Worm (Caenorhabditis elegans): ENCODE data around the gene str-243.

str-243 gene

DNA sequence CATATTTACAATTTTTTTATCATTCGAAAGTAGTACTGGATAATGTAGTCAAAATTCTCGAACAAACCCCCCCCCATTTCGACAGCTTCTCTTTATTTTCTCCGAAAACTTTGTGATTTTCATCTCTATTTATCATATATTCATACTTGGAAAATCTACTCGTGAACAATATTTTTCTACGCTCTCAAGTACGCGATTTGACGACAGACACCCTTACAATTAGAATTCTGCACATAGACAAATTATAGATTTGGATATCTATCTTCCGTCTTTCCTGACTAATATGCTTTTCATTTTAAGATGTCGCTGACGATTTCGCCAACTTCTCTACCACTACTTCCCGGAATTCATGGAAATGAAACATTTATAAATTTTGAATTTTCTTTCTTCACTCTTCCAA lies 16.6 kb upstream of the str-243 start, which contains the start of gene sru-28:
Gene sru-28 (plus strand): TSS at position 301 of the 400 bp plus-strand sequence.
- no peak for TF ChIP-seq mdl-1 (tag; optimal IDR thresholded peaks at IDR 0.05)
- TF ChIP-seq crh-2 (tag; optimal IDR thresholded peaks at IDR 0.05), result no peak
- no peak for TF ChIP-seq nhr-11 (tag; optimal IDR thresholded peaks at IDR 0.05)
- TF ChIP-seq skn-1 (tag; optimal IDR thresholded peaks at IDR 0.05), result no peak
- TF ChIP-seq lsy-2 (tag; optimal IDR thresholded peaks at IDR 0.05), result no peak
- TF ChIP-seq C34F6.9 (tag; optimal IDR thresholded peaks at IDR 0.05), result no peak
- no peak for TF ChIP-seq aly-2 (tag; optimal IDR thresholded peaks at IDR 0.05)
- TF ChIP-seq lin-11 (tag; optimal IDR thresholded peaks at IDR 0.05), result no peak
- no peak for TF ChIP-seq elt-1 (tag; optimal IDR thresholded peaks at IDR 0.05)
- TF ChIP-seq ztf-11 (tag; optimal IDR thresholded peaks at IDR 0.05), result no peak
- no peak for TF ChIP-seq fos-1 (tag; optimal IDR thresholded peaks at IDR 0.05)
- no peak for TF ChIP-seq lin-39 (tag; optimal IDR thresholded peaks at IDR 0.05)
- no peak for TF ChIP-seq alr-1 (tag; optimal IDR thresholded peaks at IDR 0.05)

DNA sequence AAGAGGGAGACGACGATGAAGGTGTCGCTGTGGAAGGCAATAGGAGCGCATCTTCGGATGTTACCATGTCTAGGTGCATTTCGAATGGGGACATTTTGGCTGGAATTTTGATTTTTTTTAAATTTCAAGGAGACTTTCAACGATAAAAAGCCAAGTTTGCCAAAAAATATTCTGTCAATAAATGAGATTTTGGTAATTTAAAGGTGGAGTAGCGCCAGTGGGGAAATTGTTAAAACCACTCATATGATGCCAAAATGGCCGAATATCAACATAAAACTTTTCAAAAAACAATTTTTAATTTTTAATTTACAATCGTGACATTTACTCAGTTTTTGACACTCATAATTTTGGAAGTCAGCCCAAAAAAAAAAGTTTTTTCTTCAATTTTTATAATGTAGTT lies 11.0 kb upstream of the str-243 start, which contains the start of gene nhr-260:
Gene nhr-260 (minus strand): TSS at position 101 of the 400 bp plus-strand sequence.
- TF ChIP-seq nhr-21 (tag; optimal IDR thresholded peaks at IDR 0.05) (no peak), gmeb-1 (tag; optimal IDR thresholded peaks at IDR 0.05) (no peak), mab-5 (tag; optimal IDR thresholded peaks at IDR 0.05) (no peak), lin-13 (GFP tag; optimal IDR thresholded peaks at IDR 0.05) (no peak), ceh-82 (tag; optimal IDR thresholded peaks at IDR 0.05) (no peak), blmp-1 (tag; optimal IDR thresholded peaks at IDR 0.05; ENCODE audit: insufficient read depth) (no peak), zag-1 (tag; optimal IDR thresholded peaks at IDR 0.05) (no peak), crh-2 (tag; optimal IDR thresholded peaks at IDR 0.05) (no peak), ceh-16 (tag; optimal IDR thresholded peaks at IDR 0.05) (no peak), peb-1 (tag; optimal IDR thresholded peaks at IDR 0.05) (no peak), ztf-4 (tag; optimal IDR thresholded peaks at IDR 0.05) (no peak), fos-1 (tag; optimal IDR thresholded peaks at IDR 0.05) (no peak), Y55F3AM.14 (GFP tag; optimal IDR thresholded peaks at IDR 0.05) (no peak)

DNA sequence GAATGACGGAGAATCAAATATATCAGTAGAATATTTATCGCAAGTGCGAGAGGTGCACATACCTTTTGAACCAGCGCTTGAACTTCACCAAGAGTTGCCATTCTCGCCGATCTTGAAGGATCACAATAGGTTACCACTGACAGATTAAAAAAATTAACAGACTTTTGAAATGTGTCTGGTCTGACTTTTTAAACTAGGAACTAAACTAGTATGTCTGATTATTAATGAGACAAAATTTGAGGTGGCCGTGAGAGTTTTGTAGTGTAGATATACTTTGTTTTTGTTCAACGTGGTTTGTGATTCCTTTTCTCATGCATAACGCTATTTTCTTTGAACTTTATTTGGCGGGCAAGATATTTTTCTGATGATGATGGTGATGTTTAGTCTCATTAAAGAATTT lies 740 bp upstream of the str-243 start, which contains the start of gene str-240:
Gene str-240 (minus strand): TSS at position 101 of the 400 bp plus-strand sequence.
- TF ChIP-seq sma-9 (GFP tag; optimal IDR thresholded peaks at IDR 0.05) (no peak), sma-9 (tag; optimal IDR thresholded peaks at IDR 0.05) (no peak), peb-1 (tag; optimal IDR thresholded peaks at IDR 0.05) (no peak), nhr-25 (tag; optimal IDR thresholded peaks at IDR 0.05) (no peak), nhr-77 (tag; optimal IDR thresholded peaks at IDR 0.05) (no peak), ztf-4 (tag; optimal IDR thresholded peaks at IDR 0.05) (no peak), ztf-11 (tag; optimal IDR thresholded peaks at IDR 0.05) (no peak), lin-39 (tag; optimal IDR thresholded peaks at IDR 0.05) (no peak), mbf-1 (tag; optimal IDR thresholded peaks at IDR 0.05) (no peak), blmp-1 (tag; optimal IDR thresholded peaks at IDR 0.05; ENCODE audit: insufficient read depth) (no peak)

DNA sequence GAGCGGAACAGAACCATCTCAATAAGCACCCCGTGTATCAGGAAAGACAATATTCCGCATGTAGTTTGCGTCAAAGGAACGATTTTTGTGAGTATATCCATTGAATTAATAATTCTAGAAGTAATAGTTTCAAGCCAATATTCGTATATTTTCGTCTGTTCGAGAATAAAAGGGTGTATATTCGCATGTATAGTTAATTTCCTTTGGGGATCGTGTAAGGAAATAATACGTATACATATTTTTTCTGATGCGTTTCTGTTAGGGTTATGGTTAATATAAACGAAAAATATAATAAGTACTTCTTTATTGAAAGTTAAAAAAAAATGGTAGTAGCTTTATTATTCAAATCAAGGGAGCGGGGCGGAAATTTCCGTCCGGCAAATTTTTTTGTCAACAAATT lies 5.4 kb downstream of the str-243 start, which contains the start of gene str-236:
Gene str-236 (minus strand): TSS at position 101 of the 400 bp plus-strand sequence.
- no peak for TF ChIP-seq alr-1 (tag; optimal IDR thresholded peaks at IDR 0.05)
- no peak for TF ChIP-seq mdl-1 (tag; optimal IDR thresholded peaks at IDR 0.05)
- no peak for TF ChIP-seq ceh-16 (tag; optimal IDR thresholded peaks at IDR 0.05)
- TF ChIP-seq ama-1 (optimal IDR thresholded peaks at IDR 0.05), result no peak
- TF ChIP-seq sma-9 (GFP tag; optimal IDR thresholded peaks at IDR 0.05), result no peak
- TF ChIP-seq sma-9 (tag; optimal IDR thresholded peaks at IDR 0.05), result no peak
- no peak for TF ChIP-seq sem-4 (tag; optimal IDR thresholded peaks at IDR 0.05)
- no peak for TF ChIP-seq aly-2 (tag; optimal IDR thresholded peaks at IDR 0.05)
- TF ChIP-seq nhr-25 (tag; optimal IDR thresholded peaks at IDR 0.05), result no peak
- TF ChIP-seq crh-2 (tag; optimal IDR thresholded peaks at IDR 0.05), result no peak
- TF ChIP-seq lin-13 (GFP tag; optimal IDR thresholded peaks at IDR 0.05), result no peak
- TF ChIP-seq nhr-77 (tag; optimal IDR thresholded peaks at IDR 0.05), result no peak

DNA sequence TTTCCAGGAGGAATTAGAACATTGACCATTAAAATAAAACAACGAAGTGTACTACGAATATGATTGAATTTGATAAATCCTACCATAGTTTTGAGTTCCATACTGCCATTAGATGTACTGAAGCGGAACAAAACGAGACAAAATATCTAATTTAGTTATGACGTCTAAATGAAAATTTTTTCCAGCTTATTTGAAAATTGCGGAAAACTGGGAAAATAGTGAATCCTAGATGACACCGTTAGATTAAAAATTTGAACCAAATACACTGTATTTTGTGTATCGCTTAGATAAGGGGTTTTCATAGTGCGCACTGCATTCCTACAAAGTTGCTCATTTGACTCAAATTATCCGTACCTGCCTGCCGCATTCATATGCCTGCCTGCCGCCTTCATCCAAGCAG lies 8.6 kb downstream of the str-243 start, which contains the start of gene K02H11.4:
Gene K02H11.4 (minus strand): TSS at position 101 of the 400 bp plus-strand sequence.
- TF ChIP-seq crh-2 (tag; optimal IDR thresholded peaks at IDR 0.05) (no peak), snpc-4 (tag; optimal IDR thresholded peaks at IDR 0.05) (no peak), nhr-12 (tag; optimal IDR thresholded peaks at IDR 0.05) (no peak), Y55F3AM.14 (GFP tag; optimal IDR thresholded peaks at IDR 0.05) (no peak), C34F6.9 (tag; optimal IDR thresholded peaks at IDR 0.05) (no peak), zag-1 (tag; optimal IDR thresholded peaks at IDR 0.05) (no peak), egl-27 (tag; optimal IDR thresholded peaks at IDR 0.05) (no peak), nhr-10 (tag; optimal IDR thresholded peaks at IDR 0.05) (no peak), ztf-11 (tag; optimal IDR thresholded peaks at IDR 0.05) (no peak), R02D3.7 (tag; optimal IDR thresholded peaks at IDR 0.05) (no peak), F13H6.1 (tag; optimal IDR thresholded peaks at IDR 0.05) (no peak), dmd-4 (tag; optimal IDR thresholded peaks at IDR 0.05) (no peak), ztf-4 (tag; optimal IDR thresholded peaks at IDR 0.05) (no peak), mbf-1 (tag; optimal IDR thresholded peaks at IDR 0.05) (no peak), blmp-1 (tag; optimal IDR thresholded peaks at IDR 0.05; ENCODE audit: insufficient read depth) (no peak), aly-2 (tag; optimal IDR thresholded peaks at IDR 0.05) (no peak), elt-3 (tag; optimal IDR thresholded peaks at IDR 0.05) (no peak), lin-13 (GFP tag; optimal IDR thresholded peaks at IDR 0.05) (no peak)
